Worm (Caenorhabditis elegans) whole organism, L1 larva: Measurements from ENCODE around the gene F47G3.4.
A peak's percentile ranks its signal among the peaks of the same experiment; 100 is the strongest.

Experiments
- C04F5.9 ChIP-seq: sonication (generic microtip); optimal IDR thresholded peaks from 2 replicates; lab custom pipeline; 2016; ENCODE audit warnings: missing genetic modification characterization, missing compliant biosample characterization
- C16A3.4 ChIP-seq: fragments of 150-350 bp; optimal IDR thresholded peaks from 2 replicates; lab custom pipeline; 2014; ENCODE audit warnings: missing biosample characterization, missing genetic modification characterization
- C34B4.2 ChIP-seq: sonication (generic microtip); optimal IDR thresholded peaks from 2 replicates; lab custom pipeline; 2017; ENCODE audit warnings: mild to moderate bottlenecking, missing genetic modification characterization, missing compliant biosample characterization
- F16B12.6 ChIP-seq: fragments of 150-350 bp; optimal IDR thresholded peaks from 2 replicates; lab custom pipeline; 2014; ENCODE audit warnings: missing biosample characterization, missing genetic modification characterization
- aha-1 ChIP-seq: fragments of 150-350 bp; optimal IDR thresholded peaks from 2 replicates; lab custom pipeline; 2014; ENCODE audit warnings: missing biosample characterization, missing genetic modification characterization
- blmp-1 ChIP-seq: fragments of 150-350 bp; optimal IDR thresholded peaks from 2 replicates; lab custom pipeline; 2014; ENCODE audit warnings: missing biosample characterization, missing genetic modification characterization
- ceh-90 ChIP-seq: sonication (generic microtip); optimal IDR thresholded peaks from 2 replicates; lab custom pipeline; 2016; ENCODE audit warnings: missing genetic modification characterization, missing compliant biosample characterization
- dsc-1 ChIP-seq: sonication (generic microtip); optimal IDR thresholded peaks from 2 replicates; lab custom pipeline; 2016; ENCODE audit warnings: mild to moderate bottlenecking, missing genetic modification characterization, missing compliant biosample characterization
- efl-1 ChIP-seq, 4 experiments: fragments of 150-350 bp; optimal IDR thresholded peaks in 3 of 4; peaks in 1 of 4; 1 replicate in 1 of 4; 2 replicates in 3 of 4; lab custom pipeline; 2014; ENCODE audit warnings: missing biosample characterization in 2 of 4, missing genetic modification characterization in 2 of 4, missing genetic modification reagents in 2 of 4
- elt-3 ChIP-seq, 6 experiments: fragments of 150-350 bp in 1 of 6; sonication (generic microtip); optimal IDR thresholded peaks; 2 replicates each; lab custom pipeline; 2017 to 2018; ENCODE audit warnings: missing biosample characterization in 6 of 6, missing genetic modification characterization in 6 of 6, inconsistent platforms in 1 of 6
- fkh-8 ChIP-seq: sonication (generic microtip); optimal IDR thresholded peaks from 2 replicates; lab custom pipeline; 2016; ENCODE audit warnings: mild to moderate bottlenecking, missing genetic modification characterization, missing compliant biosample characterization
- hlh-17 ChIP-seq: fragments of 200-800 bp; sonication (Bioruptor generic); optimal IDR thresholded peaks from 2 replicates; lab custom pipeline; 2018; ENCODE audit warnings: missing genetic modification characterization, mild to moderate bottlenecking, missing compliant biosample characterization, moderate library complexity, borderline replicate concordance
- hpl-2 ChIP-seq: fragments of 150-350 bp; optimal IDR thresholded peaks from 2 replicates; lab custom pipeline; 2014; ENCODE audit warnings: missing biosample characterization, missing genetic modification reagents, missing genetic modification characterization
- jun-1 ChIP-seq: fragments of 150-350 bp; optimal IDR thresholded peaks from 2 replicates; lab custom pipeline; 2014; ENCODE audit warnings: missing biosample characterization, missing genetic modification reagents, missing genetic modification characterization
- lin-14 ChIP-seq: fragments of 200-800 bp; sonication (Bioruptor generic); optimal IDR thresholded peaks from 2 replicates; lab custom pipeline; 2018; ENCODE audit warnings: mild to moderate bottlenecking, missing genetic modification characterization, moderate library complexity, missing compliant biosample characterization
- lin-15B ChIP-seq: fragments of 150-350 bp; sonication (generic microtip); optimal IDR thresholded peaks from 3 replicates; lab custom pipeline; 2014; ENCODE audit warnings: missing biosample characterization, missing genetic modification characterization
- lin-35 ChIP-seq, 2 experiments: fragments of 150-350 bp; optimal IDR thresholded peaks; 2 replicates each; lab custom pipeline; 2014; ENCODE audit warnings: missing biosample characterization in 2 of 2, missing genetic modification characterization in 2 of 2, missing genetic modification reagents in 2 of 2
- lin-39 ChIP-seq: fragments of 150-350 bp; optimal IDR thresholded peaks from 2 replicates; lab custom pipeline; 2014; ENCODE audit warnings: missing biosample characterization, missing genetic modification reagents, missing genetic modification characterization
- lir-3 ChIP-seq: sonication (generic microtip); optimal IDR thresholded peaks from 2 replicates; lab custom pipeline; 2016; ENCODE audit warnings: mild to moderate bottlenecking, missing genetic modification characterization, moderate library complexity, missing compliant biosample characterization; ENCODE audit not compliant: poor library complexity
- lsy-2 ChIP-seq, 2 experiments: fragments of 150-350 bp; optimal IDR thresholded peaks; 2 replicates each; lab custom pipeline; 2014; ENCODE audit warnings: missing biosample characterization in 2 of 2, missing genetic modification characterization in 2 of 2
- mdl-1 ChIP-seq, 2 experiments: fragments of 150-350 bp; optimal IDR thresholded peaks; 2 replicates each; lab custom pipeline; 2014 to 2017; ENCODE audit warnings: missing biosample characterization in 2 of 2, missing genetic modification characterization in 2 of 2, inconsistent platforms in 1 of 2
- mef-2 ChIP-seq: fragments of 150-350 bp; optimal IDR thresholded peaks from 2 replicates; lab custom pipeline; 2014; ENCODE audit warnings: missing biosample characterization, missing genetic modification characterization
- nhr-19 ChIP-seq: fragments of 200-800 bp; sonication (Bioruptor generic); conservative IDR thresholded peaks from 2 replicates; pipeline ENCODE4 v1.3.6; 2022; ENCODE audit warnings: missing genetic modification characterization, missing compliant biosample characterization
- nhr-20 ChIP-seq: sonication (generic microtip); optimal IDR thresholded peaks from 2 replicates; lab custom pipeline; 2016; ENCODE audit warnings: mild to moderate bottlenecking, missing genetic modification characterization, missing compliant biosample characterization
- nhr-237 ChIP-seq: fragments of 150-350 bp; optimal IDR thresholded peaks from 2 replicates; lab custom pipeline; 2014; ENCODE audit warnings: missing biosample characterization, missing genetic modification characterization
- nhr-47 ChIP-seq: sonication (generic microtip); optimal IDR thresholded peaks from 2 replicates; lab custom pipeline; 2016; ENCODE audit warnings: mild to moderate bottlenecking, missing genetic modification characterization, moderate library complexity, missing compliant biosample characterization
- nhr-71 ChIP-seq: sonication (generic microtip); optimal IDR thresholded peaks from 2 replicates; lab custom pipeline; 2016; ENCODE audit warnings: mild to moderate bottlenecking, missing genetic modification characterization, moderate library complexity, missing compliant biosample characterization
- nhr-76 ChIP-seq: sonication (generic microtip); optimal IDR thresholded peaks from 2 replicates; lab custom pipeline; 2017; ENCODE audit warnings: missing biosample characterization, missing genetic modification characterization
- nhr-84 ChIP-seq: sonication (generic microtip); optimal IDR thresholded peaks from 2 replicates; lab custom pipeline; 2017; ENCODE audit warnings: missing biosample characterization, missing genetic modification characterization
- nhr-85 ChIP-seq: sonication (generic microtip); peaks from one replicate; lab custom pipeline; 2016; ENCODE audit warnings: missing genetic modification characterization, inconsistent platforms, missing compliant biosample characterization
- nhr-90 ChIP-seq: sonication (generic microtip); optimal IDR thresholded peaks from 2 replicates; lab custom pipeline; 2016; ENCODE audit warnings: mild to moderate bottlenecking, missing genetic modification characterization, missing compliant biosample characterization; ENCODE audit not compliant: poor library complexity
- pag-3 ChIP-seq: sonication (generic microtip); optimal IDR thresholded peaks from 2 replicates; lab custom pipeline; 2017; ENCODE audit warnings: missing genetic modification characterization, mild to moderate bottlenecking, missing compliant biosample characterization, antibody characterized with exemption, borderline replicate concordance; ENCODE audit not compliant: insufficient read depth
- pax-3 ChIP-seq: fragments of 200-800 bp; sonication (Bioruptor generic); optimal IDR thresholded peaks from 2 replicates; lab custom pipeline; 2018; ENCODE audit warnings: mild to moderate bottlenecking, missing genetic modification characterization, moderate library complexity, missing compliant biosample characterization
- pqm-1 ChIP-seq: sonication (generic microtip); optimal IDR thresholded peaks from 3 replicates; lab custom pipeline; 2017; ENCODE audit warnings: missing biosample characterization, missing genetic modification characterization
- rnt-1 ChIP-seq: sonication (generic microtip); optimal IDR thresholded peaks from 2 replicates; lab custom pipeline; 2016; ENCODE audit warnings: mild to moderate bottlenecking, missing genetic modification characterization, moderate library complexity, missing compliant biosample characterization
- skn-1 ChIP-seq: fragments of 150-350 bp; optimal IDR thresholded peaks from 2 replicates; lab custom pipeline; 2014; ENCODE audit warnings: missing biosample characterization, missing genetic modification characterization
- snu-23 ChIP-seq: sonication (generic microtip); optimal IDR thresholded peaks from 2 replicates; lab custom pipeline; 2016; ENCODE audit warnings: missing genetic modification characterization, missing compliant biosample characterization
- sox-4 ChIP-seq: sonication (generic microtip); optimal IDR thresholded peaks from 2 replicates; lab custom pipeline; 2016; ENCODE audit warnings: missing genetic modification characterization, missing compliant biosample characterization
- sup-37 ChIP-seq: fragments of 200-800 bp; sonication (Bioruptor generic); optimal IDR thresholded peaks from 2 replicates; lab custom pipeline; 2018; ENCODE audit warnings: mild to moderate bottlenecking, missing genetic modification characterization, missing compliant biosample characterization
- tbx-2 ChIP-seq: sonication (generic microtip); optimal IDR thresholded peaks from 2 replicates; lab custom pipeline; 2016; ENCODE audit warnings: missing genetic modification characterization, missing compliant biosample characterization
- tlp-1 ChIP-seq: fragments of 150-350 bp; optimal IDR thresholded peaks from 2 replicates; lab custom pipeline; 2014; ENCODE audit warnings: missing biosample characterization, missing genetic modification characterization
- unc-30 ChIP-seq: sonication (generic microtip); optimal IDR thresholded peaks from 2 replicates; lab custom pipeline; 2017; ENCODE audit warnings: missing biosample characterization, missing genetic modification characterization
- unc-62 ChIP-seq: fragments of 150-350 bp; optimal IDR thresholded peaks from 2 replicates; lab custom pipeline; 2014; ENCODE audit warnings: missing biosample characterization, missing genetic modification reagents, missing genetic modification characterization
- unc-86 ChIP-seq: sonication (generic microtip); optimal IDR thresholded peaks from 2 replicates; lab custom pipeline; 2016; ENCODE audit warnings: missing genetic modification characterization, missing compliant biosample characterization
- xbp-1 ChIP-seq: sonication (generic microtip); optimal IDR thresholded peaks from 2 replicates; lab custom pipeline; 2016; ENCODE audit warnings: missing genetic modification characterization, missing compliant biosample characterization
- ztf-11 ChIP-seq, 2 experiments: sonication (generic microtip); optimal IDR thresholded peaks; 2 replicates each; lab custom pipeline; 2016 to 2017; ENCODE audit warnings: missing genetic modification characterization in 2 of 2, missing biosample characterization in 1 of 2, missing compliant biosample characterization in 1 of 2

F47G3.4 gene

ce11 chrX:2375300-2376035 is 5.9 kb upstream of the F47G3.4 start, which contains the start of gene F47G3.3:
Gene F47G3.3 (plus strand): TSS chrX:2375985.
- TF ChIP-seq blmp-1 (tag; lab: Kevin White, UChicago): peak; percentile 95
- TF ChIP-seq nhr-47: no peak

- TF ChIP-seq nhr-71 (tag; lab: Kevin White, UChicago) (peak; percentile 48), tlp-1 (tag; lab: Kevin White, UChicago) (no peak), lir-3 (tag; lab: Kevin White, UChicago) (no peak), nhr-85 (peak; percentile 73), lsy-2 (tag; optimal IDR thresholded peaks at IDR 0.05; lab: Kevin White, UChicago) (peak in 1 of 2 experiments; percentile 19), hpl-2 (no peak), sup-37 (GFP tag; lab: Kevin White, UChicago) (no peak), dsc-1 (no peak), pag-3 (tag; lab: Kevin White, UChicago) (peak; percentile 7), snu-23 (GFP tag; lab: Kevin White, UChicago) (peak; percentile 50), lin-35 (GFP tag; optimal IDR thresholded peaks at IDR 0.05; lab: Kevin White, UChicago) (peak in 1 of 2 experiments; percentile 15), lin-14 (peak; percentile 68), blmp-1 (tag; lab: Kevin White, UChicago) (peak; percentile 13), efl-1 (optimal IDR thresholded peaks at IDR 0.05; lab: Kevin White, UChicago) (no peak), efl-1 (GFP tag; optimal IDR thresholded peaks at IDR 0.05 in 1 of 2; lab: Kevin White, UChicago) (peak in 1 of 2 experiments; percentile 88), skn-1 (tag; lab: Kevin White, UChicago) (peak; percentile 24), nhr-20 (tag; lab: Kevin White, UChicago) (peak; percentile 12), unc-62 (no peak)
- TF ChIP-seq, all 84 proteins: peak for 11
These were observed 564 bp upstream of the F47G3.4 start for ce11 chrX:2380818-2381217.

ce11 chrX:2382227-2382626 is 845 bp downstream of the F47G3.4 start:
- TF ChIP-seq nhr-71 (tag; lab: Kevin White, UChicago) (peak; percentile 83), ztf-11 (tag; optimal IDR thresholded peaks at IDR 0.05; lab: Kevin White, UChicago) (no peak), unc-30 (tag; lab: Kevin White, UChicago) (no peak), F16B12.6 (tag; lab: Kevin White, UChicago) (peak; percentile 1), hlh-17 (GFP tag; lab: Kevin White, UChicago) (no peak), lin-39 (peak; percentile 17), pqm-1 (no peak), C16A3.4 (peak; percentile 63), nhr-47 (peak; percentile 75), C04F5.9 (no peak), tbx-2 (tag; lab: Kevin White, UChicago) (peak; percentile 61), fkh-8 (peak; percentile 26), mdl-1 (tag; optimal IDR thresholded peaks at IDR 0.05; lab: Kevin White, UChicago) (peak in 1 of 2 experiments; percentile 28), aha-1 (tag; lab: Kevin White, UChicago) (no peak), pax-3 (no peak), lin-15B (tag; lab: Kevin White, UChicago) (no peak), lin-14 (peak; percentile 71), nhr-76 (tag; lab: Kevin White, UChicago) (peak; percentile 22), nhr-90 (tag; lab: Kevin White, UChicago) (peak; percentile 73), sox-4 (tag; lab: Kevin White, UChicago) (no peak), jun-1 (tag; lab: Kevin White, UChicago) (no peak), xbp-1 (tag; lab: Kevin White, UChicago) (peak; percentile 60), rnt-1 (peak; percentile 83), nhr-84 (no peak), snu-23 (GFP tag; lab: Kevin White, UChicago) (peak; percentile 81), ceh-90 (tag; lab: Kevin White, UChicago) (no peak), sup-37 (GFP tag; lab: Kevin White, UChicago) (no peak), unc-86 (tag; lab: Kevin White, UChicago) (peak; percentile 43), unc-62 (no peak), mef-2 (no peak), elt-3 (tag; optimal IDR thresholded peaks at IDR 0.05; lab: Kevin White, UChicago) (no peak), C34B4.2 (tag; lab: Kevin White, UChicago) (no peak), nhr-237 (no peak), hpl-2 (no peak), nhr-20 (tag; lab: Kevin White, UChicago) (peak; percentile 75), nhr-19 (GFP tag; lab: Robert Waterston, UW) (peak; percentile 49)
